Fruit fly (Drosophila melanogaster) whole organism: Measurements from ENCODE around the gene Saysd1.
A peak's percentile ranks its signal among the peaks of the same experiment; 100 is the strongest.

Experiments used
- CG8478 ChIP-seq: fragments of >200 bp; optimal IDR thresholded peaks from 2 replicates; lab custom pipeline; 2018; ENCODE audit warnings: inconsistent platforms
- Dll ChIP-seq: fragments of >200 bp; optimal IDR thresholded peaks from 2 replicates; lab custom pipeline; 2017
- EcR ChIP-seq, 2 experiments: fragments of >200 bp; optimal IDR thresholded peaks; 2 replicates each; lab custom pipeline; 2017; ENCODE audit warnings: missing biosample characterization in 2 of 2, missing genetic modification characterization in 2 of 2, missing genetic modification reagents in 2 of 2
- pan ChIP-seq: fragments of >200 bp; optimal IDR thresholded peaks from 2 replicates; lab custom pipeline; 2017
- psq ChIP-seq: fragments of >200 bp; optimal IDR thresholded peaks from 2 replicates; lab custom pipeline; 2017
- usp ChIP-seq: fragments of >200 bp; optimal IDR thresholded peaks from 2 replicates; lab custom pipeline; 2017; ENCODE audit warnings: missing biosample characterization, missing genetic modification characterization, mixed read lengths

Saysd1 gene

dm6 chr3R:25181424-25181823 is 33.6 kb downstream of the Saysd1 start:
- TF ChIP-seq Dll (no peak), EcR (GFP tag; optimal IDR thresholded peaks at IDR 0.05; lab: Kevin White, UChicago) (no peak)

- TF ChIP-seq CG8478 (lab: Kevin White, UChicago) = no peak
- peak; percentile 32 for TF ChIP-seq pan (lab: Kevin White, UChicago)
- TF ChIP-seq psq (lab: Kevin White, UChicago) = no peak
- TF ChIP-seq usp (GFP tag; lab: Kevin White, UChicago) = no peak
Measured at dm6 chr3R:25178521-25178920, 36.5 kb downstream of the Saysd1 start.

dm6 chr3R:25177429-25177828 is 37.6 kb downstream of the Saysd1 start:
- no peak for TF ChIP-seq CG8478 (lab: Kevin White, UChicago)
- TF ChIP-seq Dll = no peak
- no peak for TF ChIP-seq EcR (GFP tag; optimal IDR thresholded peaks at IDR 0.05; lab: Kevin White, UChicago)
- TF ChIP-seq usp (GFP tag; lab: Kevin White, UChicago) = no peak
- no peak for TF ChIP-seq psq (lab: Kevin White, UChicago)
- no peak for TF ChIP-seq pan (lab: Kevin White, UChicago)

dm6 chr3R:25176517-25176916 is 38.5 kb downstream of the Saysd1 start:
- TF ChIP-seq CG8478 (lab: Kevin White, UChicago) = no peak

dm6 chr3R:25174244-25174643 is 40.7 kb downstream of the Saysd1 start:
- TF ChIP-seq pan (lab: Kevin White, UChicago) (peak; percentile 89), psq (lab: Kevin White, UChicago) (no peak)

- no peak for TF ChIP-seq psq (lab: Kevin White, UChicago)
- TF ChIP-seq CG8478 (lab: Kevin White, UChicago) = no peak
- no peak for TF ChIP-seq pan (lab: Kevin White, UChicago)
- TF ChIP-seq EcR (GFP tag; optimal IDR thresholded peaks at IDR 0.05; lab: Kevin White, UChicago) = no peak
- TF ChIP-seq Dll = no peak
- no peak for TF ChIP-seq usp (GFP tag; lab: Kevin White, UChicago)
Measured at dm6 chr3R:25172976-25173375, 42.0 kb downstream of the Saysd1 start.

- TF ChIP-seq usp (GFP tag; lab: Kevin White, UChicago) (no peak), Dll (no peak), EcR (GFP tag; optimal IDR thresholded peaks at IDR 0.05; lab: Kevin White, UChicago) (no peak), psq (lab: Kevin White, UChicago) (no peak), CG8478 (lab: Kevin White, UChicago) (no peak), pan (lab: Kevin White, UChicago) (no peak)
Measured at dm6 chr3R:25172353-25172752, 42.6 kb downstream of the Saysd1 start.

dm6 chr3R:25168259-25168972 is 46.6 kb downstream of the Saysd1 start:
- no peak for TF ChIP-seq EcR (GFP tag; optimal IDR thresholded peaks at IDR 0.05; lab: Kevin White, UChicago)
- TF ChIP-seq pan (lab: Kevin White, UChicago) = no peak
- no peak for TF ChIP-seq Dll
- TF ChIP-seq CG8478 (lab: Kevin White, UChicago) = no peak
- TF ChIP-seq usp (GFP tag; lab: Kevin White, UChicago) = no peak
- no peak for TF ChIP-seq psq (lab: Kevin White, UChicago)

dm6 chr3R:25167407-25168191 is 47.4 kb downstream of the Saysd1 start:
- TF ChIP-seq EcR (GFP tag; optimal IDR thresholded peaks at IDR 0.05; lab: Kevin White, UChicago) = no peak
- TF ChIP-seq usp (GFP tag; lab: Kevin White, UChicago) = no peak
- no peak for TF ChIP-seq Dll
- TF ChIP-seq CG8478 (lab: Kevin White, UChicago) = no peak

dm6 chr3R:25166788-25167187 is 48.2 kb downstream of the Saysd1 start:
- TF ChIP-seq usp (GFP tag; lab: Kevin White, UChicago) = no peak
- TF ChIP-seq pan (lab: Kevin White, UChicago) = no peak
- no peak for TF ChIP-seq CG8478 (lab: Kevin White, UChicago)
- TF ChIP-seq Dll = no peak
- no peak for TF ChIP-seq EcR (GFP tag; optimal IDR thresholded peaks at IDR 0.05; lab: Kevin White, UChicago)
- TF ChIP-seq psq (lab: Kevin White, UChicago) = no peak
